Worm (Caenorhabditis elegans) whole organism, young adult: ENCODE measurements around the gene T06E4.21.

ENCODE experiments used
- B0261.1 ChIP-seq: sonication (generic microtip); optimal IDR thresholded peaks from 2 replicates; lab custom pipeline; 2016; ENCODE audit warnings: mild to moderate bottlenecking, missing genetic modification characterization, moderate library complexity, missing compliant biosample characterization
- D2030.7 ChIP-seq: fragments of 200-800 bp; sonication (Bioruptor generic); IDR thresholded peaks from 2 replicates; pipeline ENCODE4 v1.3.6; 2022; ENCODE audit warnings: missing genetic modification reagents, missing genetic modification characterization, missing compliant biosample characterization
- F10E7.11 ChIP-seq: sonication (generic microtip); optimal IDR thresholded peaks from 2 replicates; lab custom pipeline; 2017; ENCODE audit warnings: mild to moderate bottlenecking, missing genetic modification characterization, moderate library complexity, missing compliant biosample characterization
- F33H1.4 ChIP-seq: fragments of 200-800 bp; sonication (Bioruptor generic); IDR thresholded peaks from 2 replicates; pipeline ENCODE4 v1.3.6; 2022; ENCODE audit warnings: missing genetic modification reagents, missing genetic modification characterization, missing compliant biosample characterization
- F39B2.1 ChIP-seq: fragments of 200-800 bp; sonication (Bioruptor generic); IDR thresholded peaks from 2 replicates; pipeline ENCODE4 v1.3.6; 2022; ENCODE audit warnings: missing genetic modification reagents, missing genetic modification characterization, missing compliant biosample characterization
- F52B5.7 ChIP-seq: sonication (generic microtip); optimal IDR thresholded peaks from 2 replicates; lab custom pipeline; 2016; ENCODE audit warnings: mild to moderate bottlenecking, missing genetic modification characterization, missing compliant biosample characterization
- F57A8.1 ChIP-seq: fragments of 200-800 bp; sonication (Bioruptor generic); optimal IDR thresholded peaks from 2 replicates; lab custom pipeline; 2018; ENCODE audit warnings: mild to moderate bottlenecking, missing genetic modification characterization, moderate library complexity, missing compliant biosample characterization
- T26A5.8 ChIP-seq: sonication (generic microtip); optimal IDR thresholded peaks from 2 replicates; lab custom pipeline; 2016; ENCODE audit warnings: missing genetic modification characterization, missing compliant biosample characterization
- ZK185.1 ChIP-seq: sonication (generic microtip); optimal IDR thresholded peaks from 2 replicates; lab custom pipeline; 2016; ENCODE audit warnings: mild to moderate bottlenecking, missing genetic modification characterization, missing compliant biosample characterization; ENCODE audit not compliant: poor library complexity, severe bottlenecking
- aptf-3 ChIP-seq: fragments of 200-800 bp; sonication (Bioruptor generic); IDR thresholded peaks from 2 replicates; pipeline ENCODE4 v1.3.6; 2022; ENCODE audit warnings: missing genetic modification characterization, missing compliant biosample characterization
- athp-1 ChIP-seq: sonication (generic microtip); optimal IDR thresholded peaks from 2 replicates; lab custom pipeline; 2017; ENCODE audit warnings: mild to moderate bottlenecking, missing genetic modification characterization, missing compliant biosample characterization
- attf-3 ChIP-seq: fragments of 200-800 bp; sonication (Bioruptor generic); conservative IDR thresholded peaks from 2 replicates; pipeline ENCODE4 v1.3.6; 2022; ENCODE audit warnings: missing genetic modification reagents, missing genetic modification characterization, missing compliant biosample characterization
- bed-2 ChIP-seq: fragments of 200-800 bp; sonication (Bioruptor generic); IDR thresholded peaks from 2 replicates; pipeline ENCODE4 v1.3.6; 2022; ENCODE audit warnings: missing genetic modification reagents, missing genetic modification characterization, missing compliant biosample characterization
- ccch-3 ChIP-seq: fragments of 200-800 bp; sonication (Bioruptor generic); optimal IDR thresholded peaks from 2 replicates; lab custom pipeline; 2018; ENCODE audit warnings: mild to moderate bottlenecking, missing genetic modification characterization, missing compliant biosample characterization
- ceh-58 ChIP-seq: fragments of 200-800 bp; sonication (Bioruptor generic); IDR thresholded peaks from 2 replicates; pipeline ENCODE4 v1.3.6; 2022; ENCODE audit warnings: missing genetic modification characterization, missing compliant biosample characterization
- ets-4 ChIP-seq: fragments of 200-800 bp; sonication (Bioruptor generic); optimal IDR thresholded peaks from 2 replicates; lab custom pipeline; 2018; ENCODE audit warnings: mild to moderate bottlenecking, missing genetic modification characterization, missing compliant biosample characterization
- hlh-26 ChIP-seq: fragments of 200-800 bp; sonication (Bioruptor generic); conservative IDR thresholded peaks from 2 replicates; pipeline ENCODE4 v1.3.6; 2022; ENCODE audit warnings: missing genetic modification reagents, missing genetic modification characterization, missing compliant biosample characterization
- hmg-1.2 ChIP-seq: fragments of 200-800 bp; sonication (Bioruptor generic); IDR thresholded peaks from 2 replicates; pipeline ENCODE4 v1.3.6; 2022; ENCODE audit warnings: missing genetic modification reagents, missing genetic modification characterization, missing compliant biosample characterization
- let-607 ChIP-seq, 2 experiments: fragments of 200-800 bp in 1 of 2; sonication (Bioruptor generic) in 1 of 2; sonication (generic microtip) in 1 of 2; optimal IDR thresholded peaks; 2 replicates each; lab custom pipeline; 2016 to 2018; ENCODE audit warnings: mild to moderate bottlenecking in 2 of 2, missing compliant biosample characterization in 2 of 2, missing genetic modification characterization in 2 of 2, moderate library complexity in 2 of 2, missing genotype in 1 of 2
- lin-26 ChIP-seq: fragments of 200-800 bp; sonication (Bioruptor generic); IDR thresholded peaks from 2 replicates; pipeline ENCODE4 v1.3.6; 2022; ENCODE audit warnings: missing genetic modification reagents, missing genetic modification characterization, missing compliant biosample characterization
- lin-40 ChIP-seq: sonication (generic microtip); optimal IDR thresholded peaks from 2 replicates; lab custom pipeline; 2016; ENCODE audit warnings: missing genetic modification characterization, mild to moderate bottlenecking, missing compliant biosample characterization, missing genotype, missing genetic modification reagents
- mcd-1 ChIP-seq: fragments of 200-800 bp; sonication (Bioruptor generic); IDR thresholded peaks from 2 replicates; pipeline ENCODE4 v1.3.6; 2022; ENCODE audit warnings: missing genetic modification reagents, missing genetic modification characterization, missing compliant biosample characterization
- mes-4 ChIP-seq: sonication (generic microtip); optimal IDR thresholded peaks from 2 replicates; lab custom pipeline; 2016; ENCODE audit warnings: missing genotype, missing genetic modification characterization, missing compliant biosample characterization
- nfya-1 ChIP-seq: sonication (generic microtip); optimal IDR thresholded peaks from 2 replicates; lab custom pipeline; 2017; ENCODE audit warnings: antibody characterized with exemption, missing compliant biosample characterization, missing genetic modification characterization, borderline replicate concordance; ENCODE audit not compliant: insufficient read depth
- nhr-80 ChIP-seq: sonication (generic microtip); optimal IDR thresholded peaks from 2 replicates; lab custom pipeline; 2016; ENCODE audit warnings: missing genetic modification characterization, missing compliant biosample characterization
- rec-8 ChIP-seq, 2 experiments: sonication (generic microtip); optimal IDR thresholded peaks; 2 replicates each; lab custom pipeline; 2016; ENCODE audit warnings: mild to moderate bottlenecking in 2 of 2, missing genetic modification characterization in 2 of 2, missing genetic modification reagents in 2 of 2, missing genotype in 2 of 2, missing biosample characterization in 1 of 2, missing compliant biosample characterization in 1 of 2, moderate library complexity in 1 of 2
- rpc-1 ChIP-seq, 2 experiments: fragments of 150-350 bp in 1 of 2; sonication (generic microtip) in 1 of 2; optimal IDR thresholded peaks; 2 replicates each; lab custom pipeline; 2014 to 2018; ENCODE audit warnings: missing biosample characterization in 1 of 2, missing genetic modification characterization in 1 of 2, missing genetic modification reagents in 1 of 2, missing genotype in 1 of 2
- tbx-9 ChIP-seq: sonication (generic microtip); optimal IDR thresholded peaks from 2 replicates; lab custom pipeline; 2016; ENCODE audit warnings: borderline replicate concordance, missing genetic modification characterization, inconsistent platforms, missing compliant biosample characterization
- unc-62 ChIP-seq: fragments of 150-350 bp; optimal IDR thresholded peaks from 2 replicates; lab custom pipeline; 2014; ENCODE audit warnings: missing biosample characterization, missing genetic modification reagents, missing genetic modification characterization
- ztf-22 ChIP-seq: fragments of 200-800 bp; sonication (Bioruptor generic); optimal IDR thresholded peaks from 2 replicates; lab custom pipeline; 2018; ENCODE audit warnings: mild to moderate bottlenecking, missing genetic modification characterization, moderate library complexity, missing compliant biosample characterization
- ztf-25 ChIP-seq: fragments of 200-800 bp; sonication (Bioruptor generic); IDR thresholded peaks from 2 replicates; pipeline ENCODE4 v1.3.6; 2022; ENCODE audit warnings: missing genetic modification reagents, missing genetic modification characterization, missing compliant biosample characterization
- ztf-3 ChIP-seq: fragments of 200-800 bp; sonication (Bioruptor generic); optimal IDR thresholded peaks from 2 replicates; lab custom pipeline; 2018; ENCODE audit warnings: mild to moderate bottlenecking, missing genetic modification characterization, missing compliant biosample characterization

T06E4.21 gene

DNA sequence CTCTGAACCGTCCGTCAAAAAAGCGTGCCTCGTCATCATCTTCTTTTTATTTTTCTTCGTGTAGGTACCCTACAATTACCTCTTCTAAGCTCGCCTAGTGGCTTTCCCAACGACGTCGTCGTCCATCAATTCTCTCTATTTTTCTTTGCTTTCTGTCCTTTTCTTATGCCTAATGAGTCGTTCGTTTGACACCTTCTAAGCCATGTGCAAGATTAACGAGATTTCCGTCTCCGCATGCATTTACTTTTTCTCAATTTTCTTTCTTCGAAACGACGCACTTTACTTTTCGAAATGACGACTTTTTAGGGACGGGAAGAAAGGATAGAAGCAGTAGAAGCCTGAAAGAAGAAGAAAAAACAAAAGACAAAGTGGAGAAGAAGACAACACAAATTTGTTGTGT lies 15.0 kb downstream of the T06E4.21 start, which contains the start of gene ZK287.1:
Gene ZK287.1, plus strand, starts transcription at position 301 of the 400 bp plus-strand sequence.
- TF ChIP-seq ztf-22 (GFP tag; lab: Kevin White, UChicago) (no peak), nfya-1 (no peak), ets-4 (GFP tag; lab: Kevin White, UChicago) (no peak), F33H1.4 (GFP tag; lab: Robert Waterston, UW) (no peak), ztf-3 (no peak), aptf-3 (GFP tag; lab: Robert Waterston, UW) (no peak), ZK185.1 (tag; lab: Kevin White, UChicago) (no peak), lin-26 (GFP tag; lab: Robert Waterston, UW) (no peak)

DNA sequence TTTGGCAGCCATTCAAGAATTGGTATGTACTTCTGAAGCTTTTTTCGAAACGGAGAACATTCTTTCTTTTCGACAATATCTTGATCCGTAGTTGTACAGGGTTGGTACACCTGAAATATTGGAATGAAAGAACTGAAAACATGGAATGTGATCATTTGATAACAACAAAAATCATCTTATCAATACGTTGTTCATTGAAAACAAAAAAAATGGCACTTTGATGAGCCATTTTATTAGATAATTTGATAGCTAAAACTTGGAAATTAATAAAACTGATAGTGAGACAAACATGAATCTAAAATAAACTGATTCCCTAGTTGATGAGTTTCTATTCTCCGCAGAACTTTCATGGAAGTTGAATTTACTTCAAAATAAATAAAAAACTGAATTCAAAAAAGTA lies 21.1 kb downstream of the T06E4.21 start:
- TF ChIP-seq let-607 (tag; optimal IDR thresholded peaks at IDR 0.05; lab: Kevin White, UChicago) (no peak), nhr-80 (tag; lab: Kevin White, UChicago) (peak; percentile 3)

DNA sequence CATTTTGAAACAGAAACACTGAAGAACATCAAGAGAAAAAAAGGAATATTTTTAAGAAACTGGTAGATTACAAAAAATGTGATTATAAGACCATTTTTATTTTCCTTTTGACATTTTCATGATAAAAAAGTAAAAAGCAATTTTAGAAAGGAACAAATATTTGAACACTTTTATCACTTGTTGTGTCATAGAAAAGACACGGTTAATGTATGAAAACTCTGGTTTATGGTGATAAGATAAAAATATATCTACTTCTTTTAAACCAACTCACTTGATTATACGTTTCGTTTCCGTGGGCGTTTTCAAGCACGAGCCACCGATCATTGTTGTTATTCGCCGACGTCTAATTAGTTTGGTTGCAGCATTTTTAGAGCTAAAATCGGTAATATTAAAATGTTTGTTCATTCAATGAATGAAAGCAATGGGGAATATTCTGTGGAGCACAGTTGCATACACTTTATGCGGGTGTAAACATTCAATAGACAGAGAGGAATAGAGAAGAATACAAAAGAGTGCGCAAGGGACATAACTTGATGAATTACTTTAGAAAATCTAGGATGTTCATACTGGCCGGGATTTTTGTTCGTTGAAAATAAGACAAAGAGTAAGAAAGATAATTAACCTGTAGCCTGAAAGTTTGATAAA lies 21.9 kb downstream of the T06E4.21 start, which contains the start of gene sulp-8:
Gene sulp-8, minus strand, starts transcription at position 469 of the 645 bp plus-strand sequence.
- TF ChIP-seq athp-1 (no peak), hlh-26 (GFP tag; lab: Robert Waterston, UW) (no peak), ccch-3 (no peak), mcd-1 (no peak), T26A5.8 (tag; lab: Kevin White, UChicago) (no peak), ceh-58 (GFP tag; lab: Robert Waterston, UW) (no peak), F39B2.1 (GFP tag; lab: Robert Waterston, UW) (no peak), rec-8 (tag; optimal IDR thresholded peaks at IDR 0.05; lab: Kevin White, UChicago) (no peak), lin-40 (tag; lab: Kevin White, UChicago) (no peak), B0261.1 (tag; lab: Kevin White, UChicago) (no peak), F10E7.11 (tag; lab: Kevin White, UChicago) (no peak), tbx-9 (tag; lab: Kevin White, UChicago) (no peak), rpc-1 (optimal IDR thresholded peaks at IDR 0.05; lab: Kevin White, UChicago) (no peak), rpc-1 (tag; optimal IDR thresholded peaks at IDR 0.05; lab: Kevin White, UChicago) (no peak), F52B5.7 (tag; lab: Kevin White, UChicago) (no peak), ztf-25 (GFP tag; lab: Robert Waterston, UW) (no peak), ztf-22 (GFP tag; lab: Kevin White, UChicago) (no peak)

DNA sequence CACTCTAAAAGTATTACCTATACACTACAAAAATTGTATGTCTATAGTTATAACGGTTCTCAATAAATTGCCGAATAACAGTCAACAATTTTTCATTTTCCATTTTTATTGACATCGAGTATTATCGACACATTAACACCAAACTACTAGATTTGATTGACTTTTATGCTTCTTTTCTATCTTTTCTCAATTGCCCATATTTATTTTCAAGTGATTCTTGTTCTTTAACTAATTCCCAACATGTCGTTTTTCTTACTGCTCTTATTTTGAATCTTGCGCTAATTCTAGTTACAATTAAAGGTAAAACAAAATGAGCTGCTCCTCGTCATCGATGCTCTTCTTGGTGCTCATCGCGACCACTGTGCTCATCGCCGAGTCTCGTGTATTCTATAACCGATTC lies 26.6 kb downstream of the T06E4.21 start, which contains the start of gene cthd-1:
Gene cthd-1, plus strand, starts transcription at position 301 of the 400 bp plus-strand sequence.
- TF ChIP-seq nhr-80 (tag; lab: Kevin White, UChicago) = peak; percentile 6
- TF ChIP-seq ets-4 (GFP tag; lab: Kevin White, UChicago) = no peak
- no peak for TF ChIP-seq attf-3 (GFP tag; lab: Robert Waterston, UW)

DNA sequence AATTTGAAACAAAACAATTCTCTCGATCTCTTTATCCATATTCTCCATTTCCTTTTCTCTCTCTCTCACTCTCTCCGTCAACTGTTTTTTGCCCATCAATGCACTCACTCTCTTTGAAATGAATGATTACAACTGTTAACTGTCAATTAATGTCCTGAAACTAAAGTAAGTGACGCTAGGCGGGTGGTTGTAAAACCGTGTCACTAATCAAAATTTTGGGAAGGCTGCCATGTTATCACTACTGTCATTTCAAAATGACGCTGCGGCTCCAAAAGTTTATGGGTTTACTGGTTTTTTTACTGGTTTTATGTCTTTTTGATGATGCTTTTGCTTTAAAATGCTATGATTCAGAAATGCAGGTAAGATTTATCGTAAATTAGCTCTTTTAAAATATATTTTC lies 27.8 kb downstream of the T06E4.21 start, which contains the start of gene ZK287.9:
Gene ZK287.9, plus strand, starts transcription at position 192 of the 400 bp plus-strand sequence.
- TF ChIP-seq unc-62 (GFP tag; lab: Kevin White, UChicago) = peak; percentile 34
- no peak for TF ChIP-seq tbx-9 (tag; lab: Kevin White, UChicago)
- peak; percentile 73 to 93 for TF ChIP-seq let-607 (tag; optimal IDR thresholded peaks at IDR 0.05; lab: Kevin White, UChicago)
- no peak for TF ChIP-seq D2030.7 (GFP tag; lab: Robert Waterston, UW)
- no peak for TF ChIP-seq mes-4 (tag; lab: Kevin White, UChicago)
- no peak for TF ChIP-seq nfya-1
- peak; percentile 80 for TF ChIP-seq nhr-80 (tag; lab: Kevin White, UChicago)
- no peak for TF ChIP-seq bed-2 (GFP tag; lab: Robert Waterston, UW)
- TF ChIP-seq hmg-1.2 (GFP tag; lab: Robert Waterston, UW) = no peak
- no peak for TF ChIP-seq F57A8.1 (GFP tag; lab: Kevin White, UChicago)
